Fruit fly (Drosophila melanogaster) whole organism, embryonic: ENCODE measurements around the gene BORCS5.
A peak's percentile ranks its signal among the peaks of the same experiment; 100 is the strongest.

ENCODE experiments used
- Asciz ChIP-seq: fragments of 200-800 bp; sonication (Bioruptor generic); optimal IDR thresholded peaks from 2 replicates; lab custom pipeline; 2017; ENCODE audit warnings: missing biosample characterization, mild to moderate bottlenecking, missing genetic modification characterization, missing genetic modification reagents
- CG1024 ChIP-seq: fragments of 200-800 bp; sonication (Bioruptor generic); IDR thresholded peaks from 2 replicates; pipeline ENCODE4 v1.3.6; 2022; ENCODE audit warnings: missing biosample characterization, missing genetic modification characterization
- CG10431 ChIP-seq: fragments of 200-800 bp; sonication (Bioruptor generic); optimal IDR thresholded peaks from 3 replicates; lab custom pipeline; 2018; ENCODE audit warnings: missing biosample characterization, mild to moderate bottlenecking, missing genetic modification characterization
- CG12391 ChIP-seq: fragments of 200-800 bp; sonication (Bioruptor generic); optimal IDR thresholded peaks from 3 replicates; lab custom pipeline; 2018; ENCODE audit warnings: missing biosample characterization, mild to moderate bottlenecking, missing genetic modification characterization, moderate library complexity
- CG12659 ChIP-seq: fragments of 200-800 bp; sonication (Bioruptor generic); optimal IDR thresholded peaks from 3 replicates; lab custom pipeline; 2017; ENCODE audit warnings: mild to moderate bottlenecking, missing biosample characterization, missing genetic modification reagents, missing genetic modification characterization
- CG12942 ChIP-seq: fragments of 200-800 bp; sonication (Bioruptor generic); optimal IDR thresholded peaks from 3 replicates; lab custom pipeline; 2016; ENCODE audit warnings: missing biosample characterization, missing genetic modification characterization
- CG13775 ChIP-seq: fragments of 200-800 bp; sonication (Bioruptor generic); optimal IDR thresholded peaks from 3 replicates; lab custom pipeline; 2017; ENCODE audit warnings: missing biosample characterization, mild to moderate bottlenecking, missing genetic modification characterization
- CG14965 ChIP-seq: fragments of 200-800 bp; sonication (Bioruptor generic); optimal IDR thresholded peaks from 2 replicates; lab custom pipeline; 2016; ENCODE audit warnings: missing biosample characterization, missing genetic modification characterization, borderline replicate concordance
- CG1647 ChIP-seq: fragments of 200-800 bp; sonication (Bioruptor generic); optimal IDR thresholded peaks from 3 replicates; lab custom pipeline; 2016; ENCODE audit warnings: missing biosample characterization, missing genetic modification characterization
- CG16779 ChIP-seq: fragments of 200-800 bp; sonication (Bioruptor generic); IDR thresholded peaks from 2 replicates; pipeline ENCODE4 v1.3.6; 2022; ENCODE audit warnings: missing biosample characterization, missing genetic modification characterization
- CG17802 ChIP-seq: fragments of 200-800 bp; sonication (Bioruptor generic); optimal IDR thresholded peaks from 2 replicates; lab custom pipeline; 2018; ENCODE audit warnings: missing biosample characterization, mild to moderate bottlenecking, missing genetic modification characterization, moderate library complexity
- CG18764 ChIP-seq: fragments of 200-800 bp; sonication (Bioruptor generic); optimal IDR thresholded peaks from 3 replicates; lab custom pipeline; 2016; ENCODE audit warnings: missing biosample characterization, missing genetic modification characterization
- CG2202 ChIP-seq: fragments of 200-800 bp; sonication (Bioruptor generic); optimal IDR thresholded peaks from 2 replicates; lab custom pipeline; 2018; ENCODE audit warnings: missing biosample characterization, mild to moderate bottlenecking, missing genetic modification characterization
- CG2889 ChIP-seq: fragments of 200-800 bp; sonication (Bioruptor generic); IDR thresholded peaks from 3 replicates; pipeline ENCODE4 v1.3.6; 2022; ENCODE audit warnings: missing biosample characterization, missing genetic modification characterization
- CG4854 ChIP-seq: fragments of 200-800 bp; sonication (Bioruptor generic); optimal IDR thresholded peaks from 2 replicates; lab custom pipeline; 2016; ENCODE audit warnings: missing biosample characterization, missing genetic modification characterization, inconsistent platforms
- CG6272 ChIP-seq: fragments of 200-800 bp; sonication (Bioruptor generic); IDR thresholded peaks from 2 replicates; pipeline ENCODE4 v1.3.6; 2022; ENCODE audit warnings: missing biosample characterization, missing genetic modification characterization
- CG6683 ChIP-seq: fragments of 200-800 bp; sonication (Bioruptor generic); optimal IDR thresholded peaks from 2 replicates; lab custom pipeline; 2017; ENCODE audit warnings: missing biosample characterization, mild to moderate bottlenecking, missing genetic modification characterization, missing genetic modification reagents
- CG6765 ChIP-seq: fragments of 200-800 bp; sonication (Bioruptor generic); optimal IDR thresholded peaks from 3 replicates; lab custom pipeline; 2017; ENCODE audit warnings: missing biosample characterization, mild to moderate bottlenecking, missing genetic modification characterization
- CG7745 ChIP-seq: fragments of 200-800 bp; sonication (Bioruptor generic); optimal IDR thresholded peaks from 2 replicates; lab custom pipeline; 2018; ENCODE audit warnings: missing biosample characterization, mild to moderate bottlenecking, missing genetic modification characterization, moderate library complexity
- Dref ChIP-seq: fragments of 200-800 bp; sonication (Bioruptor generic); IDR thresholded peaks from 2 replicates; pipeline ENCODE4 v1.3.6; 2022; ENCODE audit warnings: missing biosample characterization, missing genetic modification characterization
- E2f1 ChIP-seq: fragments of 200-800 bp; sonication (Bioruptor generic); IDR thresholded peaks from 2 replicates; pipeline ENCODE4 v1.3.6; 2022; ENCODE audit warnings: missing biosample characterization, missing genetic modification characterization
- Ets97D ChIP-seq: fragments of 200-800 bp; sonication (Bioruptor generic); optimal IDR thresholded peaks from 3 replicates; lab custom pipeline; 2016; ENCODE audit warnings: missing biosample characterization, missing genetic modification characterization
- Fer1 ChIP-seq: fragments of 200-800 bp; sonication (Bioruptor generic); optimal IDR thresholded peaks from 2 replicates; lab custom pipeline; 2017; ENCODE audit warnings: missing biosample characterization, mild to moderate bottlenecking, missing genetic modification characterization
- HLH4C ChIP-seq: fragments of 200-800 bp; sonication (Bioruptor generic); IDR thresholded peaks from 3 replicates; pipeline ENCODE4 v1.3.6; 2022; ENCODE audit warnings: missing biosample characterization, missing genetic modification characterization; ENCODE audit not compliant: partially characterized antibody
- Hand ChIP-seq: fragments of 200-800 bp; sonication (Bioruptor generic); optimal IDR thresholded peaks from 2 replicates; lab custom pipeline; 2017; ENCODE audit warnings: mild to moderate bottlenecking, missing biosample characterization, missing genetic modification reagents, missing genetic modification characterization
- HmgD ChIP-seq: fragments of 200-800 bp; sonication (Bioruptor generic); optimal IDR thresholded peaks from 3 replicates; lab custom pipeline; 2016; ENCODE audit warnings: missing biosample characterization, missing genetic modification characterization
- Mad ChIP-seq: fragments of 200-800 bp; sonication (Bioruptor generic); optimal IDR thresholded peaks from 2 replicates; lab custom pipeline; 2016; ENCODE audit warnings: missing biosample characterization, missing genetic modification characterization
- Oaz ChIP-seq: fragments of 200-800 bp; sonication (Bioruptor generic); IDR thresholded peaks from 2 replicates; pipeline ENCODE4 v1.3.6; 2022; ENCODE audit warnings: missing biosample characterization, missing genetic modification characterization
- Opbp ChIP-seq: fragments of 200-800 bp; sonication (Bioruptor generic); IDR thresholded peaks from 3 replicates; pipeline ENCODE4 v1.3.6; 2022; ENCODE audit warnings: missing biosample characterization, missing genetic modification characterization; ENCODE audit not compliant: partially characterized antibody
- Spps ChIP-seq: fragments of 200-800 bp; sonication (Bioruptor generic); optimal IDR thresholded peaks from 2 replicates; lab custom pipeline; 2018; ENCODE audit warnings: missing biosample characterization, mild to moderate bottlenecking, missing genetic modification characterization
- YL-1 ChIP-seq: fragments of 200-800 bp; sonication (Bioruptor generic); optimal IDR thresholded peaks from 3 replicates; lab custom pipeline; 2017; ENCODE audit warnings: missing biosample characterization, mild to moderate bottlenecking, missing genetic modification characterization
- ara ChIP-seq: fragments of 200-800 bp; sonication (Bioruptor generic); IDR thresholded peaks from 2 replicates; pipeline ENCODE4 v1.3.6; 2022; ENCODE audit warnings: missing biosample characterization, missing genetic modification characterization
- bab2 ChIP-seq: fragments of 200-800 bp; sonication (Bioruptor generic); optimal IDR thresholded peaks from 2 replicates; lab custom pipeline; 2016; ENCODE audit warnings: missing biosample characterization, missing genetic modification characterization
- ci ChIP-seq: fragments of 200-800 bp; sonication (Bioruptor generic); IDR thresholded peaks from 3 replicates; pipeline ENCODE4 v1.3.6; 2022; ENCODE audit warnings: missing biosample characterization, missing genetic modification characterization
- croc ChIP-seq: fragments of 200-800 bp; sonication (Bioruptor generic); conservative IDR thresholded peaks from 3 replicates; pipeline ENCODE4 v1.3.6; 2022; ENCODE audit warnings: missing biosample characterization, missing genetic modification characterization
- dmrt99B ChIP-seq: fragments of 200-800 bp; sonication (Bioruptor generic); optimal IDR thresholded peaks from 2 replicates; lab custom pipeline; 2018; ENCODE audit warnings: missing biosample characterization, mild to moderate bottlenecking, missing genetic modification characterization, moderate library complexity
- ewg ChIP-seq: fragments of 200-800 bp; sonication (Bioruptor generic); optimal IDR thresholded peaks from 3 replicates; lab custom pipeline; 2017; ENCODE audit warnings: mild to moderate bottlenecking, missing biosample characterization, missing genetic modification reagents, missing genetic modification characterization
- fd64A ChIP-seq: fragments of 200-800 bp; sonication (Bioruptor generic); optimal IDR thresholded peaks from 3 replicates; lab custom pipeline; 2018; ENCODE audit warnings: missing biosample characterization, mild to moderate bottlenecking, missing genetic modification characterization
- ftz-f1 ChIP-seq: fragments of 200-800 bp; sonication (Bioruptor generic); optimal IDR thresholded peaks from 2 replicates; lab custom pipeline; 2016; ENCODE audit warnings: missing biosample characterization, missing genetic modification characterization
- fu2 ChIP-seq: fragments of 200-800 bp; sonication (Bioruptor generic); optimal IDR thresholded peaks from 2 replicates; lab custom pipeline; 2016; ENCODE audit warnings: missing biosample characterization, missing genetic modification characterization
- gfzf ChIP-seq: fragments of 200-800 bp; sonication (Bioruptor generic); optimal IDR thresholded peaks from 2 replicates; lab custom pipeline; 2016; ENCODE audit warnings: missing biosample characterization, mild to moderate bottlenecking, missing genetic modification characterization, moderate library complexity
- ind ChIP-seq: fragments of 200-800 bp; sonication (Bioruptor generic); optimal IDR thresholded peaks from 3 replicates; lab custom pipeline; 2016; ENCODE audit warnings: missing biosample characterization, missing genetic modification characterization
- jigr1 ChIP-seq: fragments of 200-800 bp; sonication (Bioruptor generic); IDR thresholded peaks from 3 replicates; pipeline ENCODE4 v1.3.6; 2022; ENCODE audit warnings: missing biosample characterization, missing genetic modification characterization
- nerfin-1 ChIP-seq: fragments of 200-800 bp; sonication (Bioruptor generic); optimal IDR thresholded peaks from 3 replicates; lab custom pipeline; 2019; ENCODE audit warnings: missing biosample characterization, mild to moderate bottlenecking, missing genetic modification characterization, moderate library complexity
- rib ChIP-seq: fragments of 200-800 bp; sonication (Bioruptor generic); IDR thresholded peaks from 2 replicates; pipeline ENCODE4 v1.3.6; 2022; ENCODE audit warnings: missing biosample characterization, missing genetic modification characterization
- ro ChIP-seq: fragments of 200-800 bp; sonication (Bioruptor generic); IDR thresholded peaks from 2 replicates; pipeline ENCODE4 v1.3.6; 2022; ENCODE audit warnings: missing biosample characterization, missing genetic modification characterization
- salm ChIP-seq: fragments of 200-800 bp; sonication (Bioruptor generic); optimal IDR thresholded peaks from 2 replicates; lab custom pipeline; 2018; ENCODE audit warnings: missing biosample characterization, mild to moderate bottlenecking, missing genetic modification characterization
- scrt ChIP-seq: fragments of 200-800 bp; sonication (Bioruptor generic); optimal IDR thresholded peaks from 2 replicates; lab custom pipeline; 2018; ENCODE audit warnings: missing biosample characterization, mild to moderate bottlenecking, missing genetic modification characterization, moderate library complexity
- so ChIP-seq: fragments of 200-800 bp; sonication (Bioruptor generic); IDR thresholded peaks from 3 replicates; pipeline ENCODE4 v1.3.6; 2022; ENCODE audit warnings: missing biosample characterization, missing genetic modification characterization
- zfh1 ChIP-seq: fragments of 200-800 bp; sonication (Bioruptor generic); IDR thresholded peaks from 3 replicates; pipeline ENCODE4 v1.3.6; 2022; ENCODE audit warnings: missing biosample characterization, missing genetic modification characterization
- zfh2 ChIP-seq: fragments of 200-800 bp; sonication (Bioruptor generic); optimal IDR thresholded peaks from 2 replicates; lab custom pipeline; 2016; ENCODE audit warnings: missing biosample characterization, missing genetic modification characterization

Gene BORCS5

dm6 chrX:11915154-11915593 is 42.6 kb upstream of the BORCS5 start (continued):
- TF ChIP-seq E2f1 (GFP tag; lab: Robert Waterston, UW) (peak; percentile 88), Oaz (GFP tag; lab: Robert Waterston, UW) (peak; percentile 70), CG6683 (GFP tag; lab: Kevin White, UChicago) (peak; percentile 76), scrt (peak; percentile 85), fu2 (GFP tag; lab: Kevin White, UChicago) (no peak), CG18764 (peak; percentile 44), ftz-f1 (GFP tag; lab: Kevin White, UChicago) (no peak), Fer1 (GFP tag; lab: Kevin White, UChicago) (peak; percentile 89), jigr1 (GFP tag; lab: Robert Waterston, UW) (peak; percentile 76; the same call in 2 of the 3 replicates), salm (tag; lab: Kevin White, UChicago) (peak; percentile 87), Asciz (GFP tag; lab: Kevin White, UChicago) (peak; percentile 89), so (GFP tag; lab: Robert Waterston, UW) (peak; percentile 90), Ets97D (GFP tag; lab: Kevin White, UChicago) (no peak), CG12659 (GFP tag; lab: Kevin White, UChicago) (peak; percentile 91), CG13775 (GFP tag; lab: Kevin White, UChicago) (peak; percentile 90), ewg (peak; percentile 86), CG6272 (peak; percentile 80), croc (GFP tag; lab: Robert Waterston, UW) (peak; percentile 91), rib (peak; percentile 61), ci (GFP tag; lab: Robert Waterston, UW) (peak; percentile 84), CG6765 (GFP tag; lab: Kevin White, UChicago) (peak; percentile 84), CG7745 (tag; lab: Kevin White, UChicago) (no peak), zfh1 (GFP tag; lab: Robert Waterston, UW) (peak; percentile 87), Spps (tag; lab: Kevin White, UChicago) (peak; percentile 80), Dref (GFP tag; lab: Robert Waterston, UW) (no peak), YL-1 (peak; percentile 77), ind (GFP tag; lab: Kevin White, UChicago) (peak; percentile 77), CG2202 (tag; lab: Kevin White, UChicago) (peak; percentile 81), bab2 (GFP tag; lab: Kevin White, UChicago) (peak; percentile 22), CG10431 (GFP tag; lab: Kevin White, UChicago) (peak; percentile 74), CG2889 (GFP tag; lab: Robert Waterston, UW) (0 out of 3 replicates have a peak, but pooled peaks have one; percentile 59), CG4854 (GFP tag; lab: Kevin White, UChicago) (no peak), ro (peak; percentile 78), fd64A (GFP tag; lab: Kevin White, UChicago) (peak; percentile 23), CG1024 (GFP tag; lab: Robert Waterston, UW) (peak; percentile 15; the same call in 1 of the 2 replicates), HLH4C (GFP tag; lab: Robert Waterston, UW) (no peak), CG16779 (GFP tag; lab: Robert Waterston, UW) (0 out of 2 replicates have a peak, but pooled peaks have one; percentile 15), CG17802 (tag; lab: Kevin White, UChicago) (peak; percentile 53), CG12391 (tag; lab: Kevin White, UChicago) (peak; percentile 92), Hand (GFP tag; lab: Kevin White, UChicago) (peak; percentile 76), Opbp (no peak), dmrt99B (peak; percentile 94), CG1647 (GFP tag; lab: Kevin White, UChicago) (no peak), zfh2 (GFP tag; lab: Kevin White, UChicago) (peak; percentile 6), gfzf (GFP tag; lab: Kevin White, UChicago) (no peak), CG14965 (GFP tag; lab: Kevin White, UChicago) (no peak), nerfin-1 (peak; percentile 90), CG12942 (GFP tag; lab: Kevin White, UChicago) (peak; percentile 64), Mad (peak; percentile 25), ara (GFP tag; lab: Robert Waterston, UW) (peak; percentile 88), HmgD (no peak)
